Fruit fly (Drosophila melanogaster) whole organism, embryonic: ENCODE data around the gene Pmm2.

Experiments
- Atf6 ChIP-seq: fragments of 200-800 bp; sonication (Bioruptor generic); IDR thresholded peaks from 2 replicates; pipeline ENCODE4 v1.3.6; 2022; ENCODE audit warnings: missing biosample characterization, missing genetic modification characterization
- CG10209 ChIP-seq: fragments of 200-800 bp; sonication (Bioruptor generic); optimal IDR thresholded peaks from 3 replicates; lab custom pipeline; 2017; ENCODE audit warnings: missing biosample characterization, mild to moderate bottlenecking, missing genetic modification characterization, missing genetic modification reagents
- CG10959 ChIP-seq: fragments of 200-800 bp; sonication (Bioruptor generic); IDR thresholded peaks from 2 replicates; pipeline ENCODE4 v1.3.6; 2022; ENCODE audit warnings: missing biosample characterization, missing genetic modification characterization
- CG12659 ChIP-seq: fragments of 200-800 bp; sonication (Bioruptor generic); optimal IDR thresholded peaks from 3 replicates; lab custom pipeline; 2017; ENCODE audit warnings: mild to moderate bottlenecking, missing biosample characterization, missing genetic modification reagents, missing genetic modification characterization
- CG13287 ChIP-seq: fragments of 200-800 bp; sonication (Bioruptor generic); IDR thresholded peaks from 2 replicates; pipeline ENCODE4 v1.3.6; 2022; ENCODE audit warnings: missing biosample characterization, missing genetic modification characterization; ENCODE audit not compliant: partially characterized antibody
- CG13424 ChIP-seq: fragments of 200-800 bp; sonication (Bioruptor generic); optimal IDR thresholded peaks from 2 replicates; lab custom pipeline; 2019; ENCODE audit warnings: missing biosample characterization, mild to moderate bottlenecking, missing genetic modification characterization, moderate library complexity
- CG15011 ChIP-seq: fragments of 200-800 bp; sonication (Bioruptor generic); optimal IDR thresholded peaks from 3 replicates; lab custom pipeline; 2018; ENCODE audit warnings: missing biosample characterization, mild to moderate bottlenecking, missing genetic modification characterization
- CG15514 ChIP-seq: fragments of 200-800 bp; sonication (Bioruptor generic); optimal IDR thresholded peaks from 3 replicates; lab custom pipeline; 2017; ENCODE audit warnings: missing biosample characterization, missing genetic modification characterization, mild to moderate bottlenecking, moderate library complexity, missing genetic modification reagents
- CG16779 ChIP-seq: fragments of 200-800 bp; sonication (Bioruptor generic); IDR thresholded peaks from 2 replicates; pipeline ENCODE4 v1.3.6; 2022; ENCODE audit warnings: missing biosample characterization, missing genetic modification characterization
- CG16813 ChIP-seq: fragments of 200-800 bp; sonication (Bioruptor generic); IDR thresholded peaks from 3 replicates; pipeline ENCODE4 v1.3.6; 2022; ENCODE audit warnings: missing biosample characterization, missing genetic modification characterization; ENCODE audit not compliant: partially characterized antibody
- CG16863 ChIP-seq: fragments of 200-800 bp; sonication (Bioruptor generic); optimal IDR thresholded peaks from 3 replicates; lab custom pipeline; 2016; ENCODE audit warnings: missing biosample characterization, missing genetic modification characterization
- CG18476 ChIP-seq: fragments of 200-800 bp; sonication (Bioruptor generic); optimal IDR thresholded peaks from 2 replicates; lab custom pipeline; 2016; ENCODE audit warnings: missing biosample characterization, mild to moderate bottlenecking, missing genetic modification characterization
- CG18764 ChIP-seq: fragments of 200-800 bp; sonication (Bioruptor generic); optimal IDR thresholded peaks from 3 replicates; lab custom pipeline; 2016; ENCODE audit warnings: missing biosample characterization, missing genetic modification characterization
- CG33213 ChIP-seq: fragments of 200-800 bp; sonication (Bioruptor generic); optimal IDR thresholded peaks from 3 replicates; lab custom pipeline; 2016; ENCODE audit warnings: missing biosample characterization, missing genetic modification characterization
- CG3838 ChIP-seq: fragments of 200-800 bp; sonication (Bioruptor generic); optimal IDR thresholded peaks from 3 replicates; lab custom pipeline; 2016; ENCODE audit warnings: missing biosample characterization, missing genetic modification characterization
- CG4404 ChIP-seq: fragments of 200-800 bp; sonication (Bioruptor generic); IDR thresholded peaks from 2 replicates; pipeline ENCODE4 v1.3.6; 2022; ENCODE audit warnings: missing biosample characterization, missing genetic modification characterization
- CG4424 ChIP-seq: fragments of 200-800 bp; sonication (Bioruptor generic); optimal IDR thresholded peaks from 3 replicates; lab custom pipeline; 2016; ENCODE audit warnings: missing biosample characterization, missing genetic modification characterization
- CG5245 ChIP-seq: fragments of 200-800 bp; sonication (Bioruptor generic); optimal IDR thresholded peaks from 3 replicates; lab custom pipeline; 2016; ENCODE audit warnings: missing biosample characterization, missing genetic modification characterization
- CG7786 ChIP-seq: fragments of 200-800 bp; sonication (Bioruptor generic); optimal IDR thresholded peaks from 2 replicates; lab custom pipeline; 2016; ENCODE audit warnings: missing biosample characterization, missing genetic modification characterization
- CG8359 ChIP-seq: fragments of 200-800 bp; sonication (Bioruptor generic); optimal IDR thresholded peaks from 2 replicates; lab custom pipeline; 2017; ENCODE audit warnings: missing biosample characterization, mild to moderate bottlenecking, missing genetic modification characterization, borderline replicate concordance
- CG9727 ChIP-seq: fragments of 200-800 bp; sonication (Bioruptor generic); optimal IDR thresholded peaks from 3 replicates; lab custom pipeline; 2017; ENCODE audit warnings: missing biosample characterization, mild to moderate bottlenecking, missing genetic modification characterization
- Dad ChIP-seq: fragments of 200-800 bp; sonication (Bioruptor generic); optimal IDR thresholded peaks from 3 replicates; lab custom pipeline; 2016; ENCODE audit warnings: missing biosample characterization, missing genetic modification characterization
- Dbx ChIP-seq: fragments of 200-800 bp; sonication (Bioruptor generic); IDR thresholded peaks from 3 replicates; pipeline ENCODE4 v1.3.6; 2022; ENCODE audit warnings: missing biosample characterization, missing genetic modification characterization
- Doc3 ChIP-seq: fragments of 200-800 bp; sonication (Bioruptor generic); IDR thresholded peaks from 3 replicates; pipeline ENCODE4 v1.3.6; 2022; ENCODE audit warnings: missing biosample characterization, missing genetic modification characterization; ENCODE audit not compliant: partially characterized antibody
- Ets97D ChIP-seq: fragments of 200-800 bp; sonication (Bioruptor generic); optimal IDR thresholded peaks from 3 replicates; lab custom pipeline; 2016; ENCODE audit warnings: missing biosample characterization, missing genetic modification characterization
- H15 ChIP-seq: fragments of 200-800 bp; sonication (Bioruptor generic); IDR thresholded peaks from 3 replicates; pipeline ENCODE4 v1.3.6; 2022; ENCODE audit warnings: missing biosample characterization, missing genetic modification characterization
- Lim3 ChIP-seq: fragments of 200-800 bp; sonication (Bioruptor generic); IDR thresholded peaks from 2 replicates; pipeline ENCODE4 v1.3.6; 2022; ENCODE audit warnings: missing biosample characterization, missing genetic modification characterization
- Max ChIP-seq: fragments of 200-800 bp; sonication (Bioruptor generic); optimal IDR thresholded peaks from 2 replicates; lab custom pipeline; 2016; ENCODE audit warnings: missing biosample characterization, mild to moderate bottlenecking, missing genetic modification characterization
- Neu2 ChIP-seq: fragments of 200-800 bp; sonication (Bioruptor generic); optimal IDR thresholded peaks from 3 replicates; lab custom pipeline; 2016; ENCODE audit warnings: missing biosample characterization, missing genetic modification characterization, borderline replicate concordance
- Tbp ChIP-seq: fragments of >200 bp; optimal IDR thresholded peaks from 2 replicates; lab custom pipeline; 2018; ENCODE audit warnings: missing biosample characterization, missing genetic modification characterization
- dan ChIP-seq: fragments of 200-800 bp; sonication (Bioruptor generic); IDR thresholded peaks from 2 replicates; pipeline ENCODE4 v1.3.6; 2022; ENCODE audit warnings: missing biosample characterization, missing genetic modification characterization
- dati ChIP-seq: fragments of 200-800 bp; sonication (Bioruptor generic); IDR thresholded peaks from 2 replicates; pipeline ENCODE4 v1.3.6; 2022; ENCODE audit warnings: missing biosample characterization, missing genetic modification characterization
- emc ChIP-seq: fragments of 200-800 bp; sonication (Bioruptor generic); optimal IDR thresholded peaks from 2 replicates; lab custom pipeline; 2016; ENCODE audit warnings: missing biosample characterization, missing genetic modification characterization
- gcm2 ChIP-seq: fragments of 200-800 bp; sonication (Bioruptor generic); optimal IDR thresholded peaks from 2 replicates; lab custom pipeline; 2016; ENCODE audit warnings: missing biosample characterization, missing genetic modification characterization
- gsb-n ChIP-seq: fragments of 200-800 bp; sonication (Bioruptor generic); optimal IDR thresholded peaks from 3 replicates; lab custom pipeline; 2018; ENCODE audit warnings: missing biosample characterization, mild to moderate bottlenecking, missing genetic modification characterization
- hbn ChIP-seq: fragments of 200-800 bp; sonication (Bioruptor generic); IDR thresholded peaks from 2 replicates; pipeline ENCODE4 v1.3.6; 2022; ENCODE audit warnings: missing biosample characterization, missing genetic modification characterization; ENCODE audit not compliant: partially characterized antibody
- luna ChIP-seq: fragments of 200-800 bp; sonication (Bioruptor generic); optimal IDR thresholded peaks from 2 replicates; lab custom pipeline; 2016; ENCODE audit warnings: missing biosample characterization, missing genetic modification characterization
- p53 ChIP-seq: fragments of 200-800 bp; sonication (Bioruptor generic); optimal IDR thresholded peaks from 2 replicates; lab custom pipeline; 2016; ENCODE audit warnings: missing biosample characterization, missing genetic modification characterization
- pan ChIP-seq, 4 experiments: fragments of >200 bp in 3 of 4; fragments of 200-800 bp in 1 of 4; sonication (Bioruptor generic) in 1 of 4; optimal IDR thresholded peaks in 3 of 4; IDR thresholded peaks in 1 of 4; 2 replicates each; pipeline versions ENCODE4 v1.3.6 to Lab custom; 2017 to 2022; ENCODE audit warnings: missing biosample characterization in 2 of 4, missing genetic modification characterization in 2 of 4, mixed read lengths in 1 of 4
- pum ChIP-seq: fragments of 200-800 bp; sonication (Bioruptor generic); optimal IDR thresholded peaks from 2 replicates; lab custom pipeline; 2016; ENCODE audit warnings: missing biosample characterization, missing genetic modification characterization
- rib ChIP-seq: fragments of 200-800 bp; sonication (Bioruptor generic); IDR thresholded peaks from 2 replicates; pipeline ENCODE4 v1.3.6; 2022; ENCODE audit warnings: missing biosample characterization, missing genetic modification characterization
- scrt ChIP-seq: fragments of 200-800 bp; sonication (Bioruptor generic); optimal IDR thresholded peaks from 2 replicates; lab custom pipeline; 2018; ENCODE audit warnings: missing biosample characterization, mild to moderate bottlenecking, missing genetic modification characterization, moderate library complexity
- sima ChIP-seq: fragments of 200-800 bp; sonication (Bioruptor generic); optimal IDR thresholded peaks from 2 replicates; lab custom pipeline; 2016; ENCODE audit warnings: missing biosample characterization, missing genetic modification characterization
- so ChIP-seq: fragments of 200-800 bp; sonication (Bioruptor generic); IDR thresholded peaks from 3 replicates; pipeline ENCODE4 v1.3.6; 2022; ENCODE audit warnings: missing biosample characterization, missing genetic modification characterization
- sob ChIP-seq: fragments of 200-800 bp; sonication (Bioruptor generic); IDR thresholded peaks from 2 replicates; pipeline ENCODE4 v1.3.6; 2022; ENCODE audit warnings: missing biosample characterization, missing genetic modification characterization
- sr ChIP-seq: fragments of 200-800 bp; sonication (Bioruptor generic); IDR thresholded peaks from 3 replicates; pipeline ENCODE4 v1.3.6; 2022; ENCODE audit warnings: missing biosample characterization, missing genetic modification characterization
- tup ChIP-seq: fragments of 200-800 bp; sonication (Bioruptor generic); optimal IDR thresholded peaks from 2 replicates; lab custom pipeline; 2016; ENCODE audit warnings: missing biosample characterization, mild to moderate bottlenecking, missing genetic modification characterization, moderate library complexity
- zen2 ChIP-seq: fragments of 200-800 bp; sonication (Bioruptor generic); IDR thresholded peaks from 3 replicates; pipeline ENCODE4 v1.3.6; 2022; ENCODE audit warnings: missing biosample characterization, missing genetic modification characterization; ENCODE audit not compliant: partially characterized antibody
- zf30C ChIP-seq: fragments of 200-800 bp; sonication (Bioruptor generic); optimal IDR thresholded peaks from 3 replicates; lab custom pipeline; 2018; ENCODE audit warnings: missing biosample characterization, mild to moderate bottlenecking, missing genetic modification characterization

Pmm2 gene

DNA sequence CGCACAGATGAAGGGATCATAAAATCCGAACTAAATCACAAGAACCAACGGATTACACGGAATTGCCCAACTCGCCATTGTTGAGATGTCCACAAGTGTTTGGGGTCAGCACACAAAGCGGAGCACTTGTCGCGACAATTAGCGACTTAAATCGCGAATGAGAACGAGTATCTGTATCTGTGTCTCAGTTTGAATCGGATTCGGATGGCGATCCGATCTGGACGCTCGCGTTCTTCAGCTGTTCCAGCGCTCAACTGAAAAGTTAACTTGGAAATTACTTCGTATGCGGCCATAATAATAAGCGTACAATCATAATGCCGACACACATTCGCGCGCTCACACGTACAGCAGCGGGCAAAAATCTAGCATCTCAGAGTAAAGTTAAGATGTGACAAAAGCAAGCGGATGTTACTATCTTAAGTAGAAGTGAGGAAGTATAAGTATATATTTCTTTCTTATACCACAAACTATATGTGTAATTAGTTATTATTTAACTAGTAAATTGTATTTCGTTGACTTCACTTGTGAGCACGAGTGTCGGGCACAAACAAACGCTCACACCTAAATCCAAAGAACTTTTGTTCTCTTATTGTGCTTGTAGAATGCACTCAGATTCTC lies 43.9 kb upstream of the Pmm2 start, which contains the start of gene CG10660 (continued):
- TF ChIP-seq Dbx (GFP tag; lab: Robert Waterston, UW) (peak; percentile 74), CG3838 (GFP tag; lab: Kevin White, UChicago) (peak; percentile 57), Ets97D (peak; percentile 39), CG18764 (GFP tag; lab: Kevin White, UChicago) (peak; percentile 67), Dad (GFP tag; lab: Kevin White, UChicago) (peak; percentile 47), pum (GFP tag; lab: Kevin White, UChicago) (peak; percentile 74), sob (peak; percentile 74), CG16813 (GFP tag; lab: Robert Waterston, UW) (no peak), so (GFP tag; lab: Robert Waterston, UW) (peak; percentile 91), gcm2 (GFP tag; lab: Kevin White, UChicago) (peak; percentile 69), CG5245 (GFP tag; lab: Kevin White, UChicago) (peak; percentile 90), rib (GFP tag; lab: Robert Waterston, UW) (0 out of 2 replicates have a peak, but pooled peaks have one; percentile 16), CG16863 (GFP tag; lab: Kevin White, UChicago) (peak; percentile 74), zf30C (no peak), p53 (GFP tag; lab: Kevin White, UChicago) (no peak), Neu2 (GFP tag; lab: Kevin White, UChicago) (no peak), CG9727 (peak; percentile 84), pan (optimal IDR thresholded peaks at IDR 0.05; lab: Kevin White, UChicago) (no peak), pan (GFP tag; optimal IDR thresholded peaks at IDR 0.05 in 1 of 2, IDR thresholded peaks at IDR 0.05 in 1 of 2) (peak in 1 of 2 experiments; percentile 87), CG4424 (peak; percentile 80), scrt (GFP tag; lab: Kevin White, UChicago) (peak; percentile 69), CG15514 (peak; percentile 49), CG18476 (GFP tag; lab: Kevin White, UChicago) (peak; percentile 87), CG7786 (GFP tag; lab: Kevin White, UChicago) (peak; percentile 40), H15 (GFP tag; lab: Robert Waterston, UW) (peak; percentile 84), CG4404 (GFP tag; lab: Robert Waterston, UW) (peak; percentile 40; the same call in 1 of the 2 replicates), Atf6 (GFP tag; lab: Robert Waterston, UW) (peak; percentile 86), CG10209 (GFP tag; lab: Kevin White, UChicago) (peak; percentile 88), CG8359 (GFP tag; lab: Kevin White, UChicago) (peak; percentile 73), Doc3 (GFP tag; lab: Robert Waterston, UW) (no peak), CG13424 (tag; lab: Kevin White, UChicago) (peak; percentile 86), CG10959 (GFP tag; lab: Robert Waterston, UW) (peak; percentile 66; the same call in 1 of the 2 replicates), CG12659 (peak; percentile 84), CG13287 (no peak), zen2 (no peak), Max (GFP tag; lab: Kevin White, UChicago) (peak; percentile 65), emc (GFP tag; lab: Kevin White, UChicago) (no peak), CG15011 (GFP tag; lab: Kevin White, UChicago) (peak; percentile 79), Tbp (GFP tag; lab: Kevin White, UChicago) (no peak), CG16779 (0 out of 2 replicates have a peak, but pooled peaks have one; percentile 55), dan (no peak), luna (GFP tag; lab: Kevin White, UChicago) (peak; percentile 18), hbn (GFP tag; lab: Robert Waterston, UW) (no peak), dati (GFP tag; lab: Robert Waterston, UW) (peak; percentile 50; the same call in 1 of the 2 replicates), sr (GFP tag; lab: Robert Waterston, UW) (no peak), sima (GFP tag; lab: Kevin White, UChicago) (no peak), gsb-n (peak; percentile 93), CG33213 (GFP tag; lab: Kevin White, UChicago) (peak; percentile 53), Lim3 (GFP tag; lab: Robert Waterston, UW) (0 out of 2 replicates have a peak, but pooled peaks have one; percentile 11), tup (GFP tag; lab: Kevin White, UChicago) (peak; percentile 66)
